Fruit fly (Drosophila melanogaster) whole organism, pupa: ENCODE results near the gene abs.

ENCODE experiments used
- CG14655 ChIP-seq: fragments of 200-800 bp; sonication (Bioruptor generic); optimal IDR thresholded peaks from 3 replicates; lab custom pipeline; 2017; ENCODE audit warnings: mild to moderate bottlenecking, missing biosample characterization, missing genetic modification reagents, missing genetic modification characterization
- CG4496 ChIP-seq: fragments of 200-800 bp; sonication (Bioruptor generic); IDR thresholded peaks from 3 replicates; pipeline ENCODE4 v1.3.6; 2022; ENCODE audit warnings: missing biosample characterization, missing genetic modification characterization

- no peak for TF ChIP-seq CG4496 (GFP tag; lab: Robert Waterston, UW)
- no peak for TF ChIP-seq CG14655 (GFP tag; lab: Kevin White, UChicago)
These were observed 35.5 kb downstream of the abs start for dm6 chr3R:4268339-4268738.
